Worm (Caenorhabditis elegans): ENCODE measurements around the gene C47E12.14.
A peak's percentile ranks its signal among the peaks of the same experiment; 100 is the strongest.

C47E12.14 gene

DNA sequence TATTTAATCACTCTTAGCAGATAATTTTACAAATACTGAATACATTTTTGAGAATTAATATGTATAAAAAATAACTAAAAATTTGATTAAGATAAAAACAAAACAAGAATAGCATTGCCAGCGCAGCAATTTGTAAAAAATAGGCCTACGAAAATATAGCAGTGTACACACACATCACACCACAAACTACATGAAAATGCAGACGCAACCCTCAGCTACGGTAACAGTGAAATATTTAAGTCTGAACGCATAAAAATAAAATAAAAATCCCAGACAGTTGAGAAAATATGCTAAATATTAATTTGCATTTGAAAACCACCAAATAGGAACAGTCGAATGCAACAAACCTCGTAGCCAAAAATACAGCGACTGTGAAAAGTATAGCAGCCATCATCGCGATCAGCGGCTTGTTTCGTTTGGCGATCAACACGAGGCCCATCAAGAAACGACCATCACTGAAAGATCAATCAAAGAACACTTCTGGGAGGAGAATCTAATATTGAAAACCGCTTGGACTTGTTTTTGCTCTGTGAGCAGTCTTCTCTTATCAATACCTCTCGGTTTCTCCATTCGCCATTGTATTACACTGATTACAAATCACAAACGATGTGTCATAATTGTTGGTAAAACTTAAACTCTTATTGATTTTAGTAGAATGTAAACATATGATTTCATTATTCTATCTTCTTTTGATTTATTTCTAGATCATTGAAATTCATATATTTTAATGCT, 22.5 kb upstream of the C47E12.14 start, which contains the start of gene pyp-1 (continued):
- no peak for TF ChIP-seq nhr-43 (tag; optimal IDR thresholded peaks at IDR 0.05; ENCODE audit: poor library complexity, severe bottlenecking)
- TF ChIP-seq zag-1 (tag; optimal IDR thresholded peaks at IDR 0.05), result no peak

DNA sequence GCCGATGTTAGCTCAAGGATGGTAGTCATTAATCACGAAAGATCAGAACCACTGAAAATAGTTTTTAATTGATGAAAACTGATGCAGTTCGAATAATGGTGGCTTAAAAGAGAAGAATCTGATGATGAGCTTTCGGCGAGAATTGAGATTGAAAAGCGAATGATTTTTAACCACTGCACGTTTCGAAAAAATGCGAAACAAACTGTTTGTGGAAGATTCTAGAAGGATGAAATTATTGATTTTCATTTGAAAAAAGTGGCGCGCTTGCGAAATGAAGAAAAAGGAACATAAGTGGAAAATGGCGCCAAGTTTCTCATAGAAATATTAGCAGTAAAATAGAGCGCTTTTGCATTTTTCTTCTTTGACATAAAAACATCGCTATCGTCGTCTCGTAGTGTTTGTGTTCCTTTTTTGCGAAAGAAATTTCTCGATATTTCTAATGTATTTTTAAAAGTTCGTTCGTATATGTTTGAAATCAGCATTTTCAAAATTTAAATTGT, 18.8 kb upstream of the C47E12.14 start, which contains the start of gene uba-1:
Gene uba-1, minus strand, starts transcription at position 51 of the 500 bp plus-strand sequence.
- TF ChIP-seq ama-1 (optimal IDR thresholded peaks at IDR 0.05) (peak; percentile 81), mml-1 (tag; optimal IDR thresholded peaks at IDR 0.05) (no peak), unc-39 (tag; optimal IDR thresholded peaks at IDR 0.05) (no peak), fkh-10 (GFP tag; optimal IDR thresholded peaks at IDR 0.05) (no peak), daf-12 (tag; optimal IDR thresholded peaks at IDR 0.05) (no peak), fkh-2 (tag; optimal IDR thresholded peaks at IDR 0.05) (no peak), snpc-4 (tag; optimal IDR thresholded peaks at IDR 0.05) (no peak), pha-4 (tag; optimal IDR thresholded peaks at IDR 0.05) (peak; percentile 26), ceh-28 (tag; optimal IDR thresholded peaks at IDR 0.05) (peak; percentile 37), nhr-11 (tag; optimal IDR thresholded peaks at IDR 0.05) (no peak), mdl-1 (tag; optimal IDR thresholded peaks at IDR 0.05) (no peak), nhr-43 (tag; optimal IDR thresholded peaks at IDR 0.05; ENCODE audit: poor library complexity, severe bottlenecking) (peak; percentile 68), R02D3.7 (tag; optimal IDR thresholded peaks at IDR 0.05) (no peak), pqm-1 (tag; optimal IDR thresholded peaks at IDR 0.05) (no peak), elt-2 (tag; optimal IDR thresholded peaks at IDR 0.05) (peak; percentile 46), nhr-12 (tag; optimal IDR thresholded peaks at IDR 0.05) (no peak), nhr-237 (tag; optimal IDR thresholded peaks at IDR 0.05) (no peak), ztf-4 (tag; optimal IDR thresholded peaks at IDR 0.05) (peak; percentile 49), elt-1 (tag; optimal IDR thresholded peaks at IDR 0.05) (no peak), ceh-82 (tag; optimal IDR thresholded peaks at IDR 0.05) (no peak), lin-15B (tag; optimal IDR thresholded peaks at IDR 0.05) (peak; percentile 29), sea-2 (GFP tag; optimal IDR thresholded peaks at IDR 0.05) (no peak), hmg-11 (tag; optimal IDR thresholded peaks at IDR 0.05) (no peak), egl-5 (tag; optimal IDR thresholded peaks at IDR 0.05) (no peak), nhr-77 (tag; optimal IDR thresholded peaks at IDR 0.05) (no peak), lin-39 (tag; optimal IDR thresholded peaks at IDR 0.05) (peak; percentile 4), jun-1 (tag; optimal IDR thresholded peaks at IDR 0.05) (no peak), lsy-12 (tag; optimal IDR thresholded peaks at IDR 0.05) (peak; percentile 46), nhr-23 (tag; optimal IDR thresholded peaks at IDR 0.05) (peak; percentile 62), ztf-11 (tag; optimal IDR thresholded peaks at IDR 0.05) (no peak), zag-1 (tag; optimal IDR thresholded peaks at IDR 0.05) (no peak), fos-1 (tag; optimal IDR thresholded peaks at IDR 0.05) (no peak), aly-2 (tag; optimal IDR thresholded peaks at IDR 0.05) (no peak), nhr-76 (tag; optimal IDR thresholded peaks at IDR 0.05) (no peak), tbx-2 (tag; optimal IDR thresholded peaks at IDR 0.05) (peak; percentile 6), nhr-25 (tag; optimal IDR thresholded peaks at IDR 0.05) (peak; percentile 37), nhr-67 (tag; optimal IDR thresholded peaks at IDR 0.05) (no peak), eor-1 (tag; optimal IDR thresholded peaks at IDR 0.05) (no peak), ceh-16 (tag; optimal IDR thresholded peaks at IDR 0.05) (no peak), ceh-9 (tag; optimal IDR thresholded peaks at IDR 0.05) (no peak), nhr-28 (tag; optimal IDR thresholded peaks at IDR 0.05) (no peak), elt-3 (tag; optimal IDR thresholded peaks at IDR 0.05) (no peak), egl-27 (tag; optimal IDR thresholded peaks at IDR 0.05) (no peak), skn-1 (tag; optimal IDR thresholded peaks at IDR 0.05) (no peak), ZK546.5 (tag; optimal IDR thresholded peaks at IDR 0.05) (no peak), unc-62 (GFP tag; optimal IDR thresholded peaks at IDR 0.05) (no peak), nfya-1 (tag; optimal IDR thresholded peaks at IDR 0.05; ENCODE audit: insufficient read depth) (peak; percentile 7)

Data from whole organism, L3 larva.